Worm (Caenorhabditis elegans): Measurements from ENCODE around the gene lev-8.

lev-8 gene

DNA sequence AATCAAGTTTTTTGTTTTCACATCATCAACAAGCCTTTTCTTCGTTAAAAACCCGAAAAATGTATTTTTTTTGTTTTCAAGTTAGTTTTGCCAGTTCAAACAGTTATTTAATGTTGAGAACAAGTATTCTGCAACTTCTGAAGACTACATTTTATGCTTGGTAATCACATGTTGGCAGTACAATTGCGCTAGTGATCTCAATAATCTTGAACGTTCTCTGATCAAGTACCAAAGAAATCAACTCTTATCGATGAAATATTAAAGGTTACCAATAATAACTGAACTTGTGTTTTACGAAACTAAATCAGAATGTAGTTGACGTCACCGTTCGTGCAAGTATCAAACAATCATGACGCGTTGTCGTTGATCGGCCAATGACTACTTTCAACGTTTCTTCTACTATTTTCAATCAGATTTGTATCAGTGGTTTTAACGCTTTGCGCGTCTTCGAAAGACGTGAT, 27.1 kb upstream of the lev-8 start, which contains the start of gene C35C5.8:
TSS of gene C35C5.8 (plus strand) at position 51 of the 461 bp plus-strand sequence.
- TF ChIP-seq hnd-1 (tag; optimal IDR thresholded peaks at IDR 0.05), result no peak
- TF ChIP-seq flt-1 (GFP tag; IDR thresholded peaks at IDR 0.05), result no peak
- no peak for TF ChIP-seq F13C5.2 (tag; optimal IDR thresholded peaks at IDR 0.05)
- TF ChIP-seq B0310.2 (tag; optimal IDR thresholded peaks at IDR 0.05), result no peak
- TF ChIP-seq ceh-13 (GFP tag; optimal IDR thresholded peaks at IDR 0.05), result no peak
- TF ChIP-seq tbx-11 (GFP tag; IDR thresholded peaks at IDR 0.05), result no peak
- TF ChIP-seq ama-1 (optimal IDR thresholded peaks at IDR 0.05), result no peak
- TF ChIP-seq hmbx-1 (tag; optimal IDR thresholded peaks at IDR 0.05), result no peak
- no peak for TF ChIP-seq aly-1 (tag; optimal IDR thresholded peaks at IDR 0.05)
- TF ChIP-seq ceh-36 (tag; optimal IDR thresholded peaks at IDR 0.05), result no peak
- no peak for TF ChIP-seq tra-4 (tag; optimal IDR thresholded peaks at IDR 0.05)
- TF ChIP-seq pes-1 (GFP tag; IDR thresholded peaks at IDR 0.05), result no peak
- TF ChIP-seq ets-7 (tag; optimal IDR thresholded peaks at IDR 0.05), result no peak
- no peak for TF ChIP-seq tbx-37 (GFP tag; conservative IDR thresholded peaks at IDR 0.05)
- no peak for TF ChIP-seq scrt-1 (GFP tag; IDR thresholded peaks at IDR 0.05)
- no peak for TF ChIP-seq hmg-4 (GFP tag; optimal IDR thresholded peaks at IDR 0.05)
- TF ChIP-seq sea-1 (GFP tag; conservative IDR thresholded peaks at IDR 0.05), result no peak

DNA sequence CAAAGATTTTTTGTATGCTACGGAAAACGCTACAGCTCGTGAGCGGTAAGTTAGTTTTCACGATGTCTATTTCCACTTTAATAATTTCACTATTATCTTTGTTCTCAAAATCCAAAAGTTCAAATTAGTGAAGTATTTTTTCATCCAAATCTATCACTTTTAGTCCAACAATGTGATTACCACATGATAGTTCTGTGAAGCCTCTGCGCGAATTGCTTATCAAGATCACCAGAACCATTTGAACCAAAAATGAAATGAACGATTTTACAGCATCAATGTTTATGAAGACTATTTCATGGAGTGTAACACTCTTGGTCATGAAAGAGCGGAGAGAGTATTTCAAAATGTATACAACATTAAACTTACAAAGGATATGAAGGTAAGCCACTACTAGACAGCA, 26.3 kb upstream of the lev-8 start:
- no peak for TF ChIP-seq tbx-11 (GFP tag; IDR thresholded peaks at IDR 0.05)
- TF ChIP-seq ama-1 (optimal IDR thresholded peaks at IDR 0.05), result no peak

DNA sequence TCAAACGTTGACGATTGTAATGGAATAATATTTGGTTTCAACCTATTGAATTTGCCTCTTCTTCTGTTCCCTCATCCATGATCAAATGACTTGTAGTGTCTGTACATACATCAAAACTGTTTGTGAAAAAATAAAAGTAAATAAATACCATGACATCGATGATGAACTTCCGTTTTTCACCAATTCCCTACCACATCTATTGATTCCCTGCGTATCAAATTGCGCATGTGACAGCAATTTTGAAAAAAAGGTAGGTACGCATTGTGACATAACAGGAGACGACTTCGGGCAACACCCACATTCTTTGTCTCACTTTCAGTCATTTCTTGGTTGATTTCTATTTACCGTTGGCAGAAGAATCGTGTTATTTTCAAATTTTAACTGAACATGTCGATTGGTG, 24.3 kb upstream of the lev-8 start, which contains the start of gene C35C5.9:
TSS of gene C35C5.9 (plus strand) at position 161 of the 400 bp plus-strand sequence.
- TF ChIP-seq hnd-1 (tag; optimal IDR thresholded peaks at IDR 0.05) (no peak), ceh-36 (tag; optimal IDR thresholded peaks at IDR 0.05) (no peak), aly-1 (tag; optimal IDR thresholded peaks at IDR 0.05) (no peak), sea-1 (GFP tag; conservative IDR thresholded peaks at IDR 0.05) (no peak), hmg-4 (GFP tag; optimal IDR thresholded peaks at IDR 0.05) (no peak), B0310.2 (tag; optimal IDR thresholded peaks at IDR 0.05) (no peak), pes-1 (GFP tag; IDR thresholded peaks at IDR 0.05) (no peak), flt-1 (GFP tag; IDR thresholded peaks at IDR 0.05) (no peak), tbx-11 (GFP tag; IDR thresholded peaks at IDR 0.05) (no peak), hmbx-1 (tag; optimal IDR thresholded peaks at IDR 0.05) (no peak), tra-4 (tag; optimal IDR thresholded peaks at IDR 0.05) (no peak), tbx-37 (GFP tag; conservative IDR thresholded peaks at IDR 0.05) (no peak), ceh-13 (GFP tag; optimal IDR thresholded peaks at IDR 0.05) (no peak), F13C5.2 (tag; optimal IDR thresholded peaks at IDR 0.05) (no peak), scrt-1 (GFP tag; IDR thresholded peaks at IDR 0.05) (no peak)

DNA sequence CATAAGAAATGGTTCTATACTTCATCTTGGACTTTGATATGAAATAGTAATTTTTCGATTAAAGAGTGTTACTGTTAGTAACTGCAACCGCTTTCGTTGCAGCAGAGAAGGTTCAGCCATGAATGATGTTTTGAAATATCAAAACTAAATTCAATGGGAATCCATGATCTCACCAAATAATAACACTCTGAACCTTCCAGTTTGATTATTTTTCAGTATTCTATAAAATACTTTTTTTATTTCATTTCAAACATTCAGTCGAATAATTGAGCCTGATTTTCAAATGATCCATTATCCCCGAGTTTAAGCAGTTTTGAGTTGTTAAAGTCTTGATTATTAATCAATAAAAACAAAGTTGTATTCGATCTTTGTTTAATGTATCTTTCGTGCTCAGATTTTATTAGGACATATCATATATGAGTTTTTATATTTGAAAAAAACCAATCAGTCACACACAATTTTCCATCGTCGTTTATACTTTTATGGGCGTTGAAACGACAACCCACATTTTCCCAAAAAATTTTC, 23.4 kb upstream of the lev-8 start, which contains the start of gene gcp-2.2:
TSS of gene gcp-2.2 (plus strand) at position 475 of the 525 bp plus-strand sequence.
- no peak for TF ChIP-seq sea-1 (GFP tag; conservative IDR thresholded peaks at IDR 0.05)
- TF ChIP-seq ceh-13 (GFP tag; optimal IDR thresholded peaks at IDR 0.05), result no peak
- no peak for TF ChIP-seq hnd-1 (tag; optimal IDR thresholded peaks at IDR 0.05)
- no peak for TF ChIP-seq hmg-4 (GFP tag; optimal IDR thresholded peaks at IDR 0.05)
- no peak for TF ChIP-seq ama-1 (optimal IDR thresholded peaks at IDR 0.05)
- TF ChIP-seq tbx-11 (GFP tag; IDR thresholded peaks at IDR 0.05), result no peak
- no peak for TF ChIP-seq tra-4 (tag; optimal IDR thresholded peaks at IDR 0.05)
- no peak for TF ChIP-seq pes-1 (GFP tag; IDR thresholded peaks at IDR 0.05)
- no peak for TF ChIP-seq flt-1 (GFP tag; IDR thresholded peaks at IDR 0.05)

DNA sequence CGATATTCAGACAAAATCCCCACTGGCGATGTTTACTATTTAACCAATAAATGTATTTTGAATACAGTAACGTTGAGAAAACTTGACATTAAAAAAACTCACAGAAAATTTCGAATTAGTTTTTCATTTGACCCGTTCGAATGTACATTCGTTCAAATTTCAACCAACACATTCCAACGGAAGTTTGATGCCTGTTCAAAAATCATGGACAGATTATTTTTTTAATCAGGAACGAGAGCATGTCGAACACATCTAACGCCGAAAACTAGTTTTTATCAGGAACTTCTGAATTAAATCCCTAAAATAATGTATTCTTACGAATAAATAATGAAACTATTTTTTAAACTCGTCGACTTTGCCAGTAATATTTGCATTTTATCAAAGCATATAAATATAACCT, 19.0 kb upstream of the lev-8 start:
- no peak for TF ChIP-seq tbx-11 (GFP tag; IDR thresholded peaks at IDR 0.05)
- TF ChIP-seq ceh-13 (GFP tag; optimal IDR thresholded peaks at IDR 0.05), result no peak
- TF ChIP-seq ets-7 (tag; optimal IDR thresholded peaks at IDR 0.05), result no peak
- TF ChIP-seq flt-1 (GFP tag; IDR thresholded peaks at IDR 0.05), result no peak
- no peak for TF ChIP-seq tra-4 (tag; optimal IDR thresholded peaks at IDR 0.05)
- TF ChIP-seq F13C5.2 (tag; optimal IDR thresholded peaks at IDR 0.05), result no peak
- TF ChIP-seq B0310.2 (tag; optimal IDR thresholded peaks at IDR 0.05), result no peak
- no peak for TF ChIP-seq sea-1 (GFP tag; conservative IDR thresholded peaks at IDR 0.05)
- no peak for TF ChIP-seq scrt-1 (GFP tag; IDR thresholded peaks at IDR 0.05)
- no peak for TF ChIP-seq tbx-37 (GFP tag; conservative IDR thresholded peaks at IDR 0.05)
- TF ChIP-seq ceh-36 (tag; optimal IDR thresholded peaks at IDR 0.05), result no peak
- no peak for TF ChIP-seq pes-1 (GFP tag; IDR thresholded peaks at IDR 0.05)
- TF ChIP-seq hmbx-1 (tag; optimal IDR thresholded peaks at IDR 0.05), result no peak
- TF ChIP-seq hnd-1 (tag; optimal IDR thresholded peaks at IDR 0.05), result no peak

DNA sequence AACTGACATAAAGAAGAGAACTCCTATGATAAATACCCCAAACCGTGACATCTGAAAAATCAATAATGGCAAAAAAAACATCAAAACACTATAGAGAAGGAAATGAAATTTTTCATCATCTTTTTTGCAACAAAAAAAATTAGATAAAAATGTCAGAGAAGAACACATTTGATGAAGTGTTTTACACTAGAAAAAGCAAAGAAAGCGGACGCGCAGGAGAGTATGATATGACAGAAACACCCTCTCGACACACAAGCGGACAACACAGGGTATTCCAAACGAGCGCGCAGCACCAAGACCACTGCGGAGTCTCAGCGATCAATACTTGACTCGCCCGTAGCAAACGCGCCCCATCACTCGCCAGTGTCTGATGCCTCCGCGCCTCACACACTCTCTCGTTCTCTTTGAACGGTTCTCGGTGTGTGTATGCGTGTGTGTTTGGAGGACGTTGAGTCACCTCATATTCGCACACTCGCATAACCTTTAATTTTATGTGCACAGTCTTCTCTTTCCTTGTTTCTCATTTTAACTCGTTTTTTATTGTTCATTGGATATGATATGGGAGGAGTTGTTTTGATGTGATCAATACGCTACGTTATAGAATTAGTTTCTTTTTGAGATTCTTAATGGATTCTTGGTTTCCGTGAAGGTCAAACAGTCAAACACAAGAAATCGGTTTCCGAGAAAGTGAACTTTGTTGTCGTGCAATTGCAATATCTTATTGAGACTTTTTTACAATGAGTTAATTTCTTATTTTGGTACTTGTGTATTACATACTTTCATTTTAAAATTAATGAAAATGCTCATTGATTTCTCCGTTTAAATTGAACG, 14.1 kb upstream of the lev-8 start, which contains the start of gene selt-1.1:
TSS of gene selt-1.1 (minus strand) at position 51 of the 831 bp plus-strand sequence.
- TF ChIP-seq aly-1 (tag; optimal IDR thresholded peaks at IDR 0.05) (peak; percentile 37), hmbx-1 (tag; optimal IDR thresholded peaks at IDR 0.05) (no peak), F13C5.2 (tag; optimal IDR thresholded peaks at IDR 0.05) (peak; percentile 21), hmg-4 (GFP tag; optimal IDR thresholded peaks at IDR 0.05) (peak; percentile 76), sea-1 (GFP tag; conservative IDR thresholded peaks at IDR 0.05) (0 out of 2 replicates have a peak, but pooled peaks have one; percentile 52)

DNA sequence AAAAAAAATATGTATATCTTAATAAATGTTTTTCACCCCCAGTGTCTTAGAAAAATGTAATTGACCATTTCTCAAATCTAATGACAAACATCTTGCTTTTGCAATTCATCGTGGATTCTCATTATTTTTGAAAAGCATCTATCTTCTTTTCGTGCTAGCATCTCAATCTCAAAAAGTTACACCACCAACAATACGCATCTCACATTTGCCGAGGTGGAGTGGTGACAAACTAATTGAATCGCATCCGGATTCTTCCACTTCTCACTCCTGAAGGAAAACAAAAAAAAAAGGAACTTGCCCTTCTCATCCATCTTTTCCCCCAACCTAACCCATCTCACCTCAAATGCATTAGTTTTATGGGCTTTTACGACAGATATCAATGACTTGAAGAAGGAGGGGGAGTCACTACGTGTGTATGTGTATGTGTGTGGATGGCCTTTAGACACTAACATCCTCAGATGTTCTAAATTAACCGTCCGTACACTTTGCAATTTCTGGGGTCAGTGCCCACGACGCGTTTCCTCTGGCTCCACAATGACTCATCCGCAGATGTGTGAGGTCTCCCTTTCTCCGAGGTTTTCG, 13.2 kb upstream of the lev-8 start:
- TF ChIP-seq B0310.2 (tag; optimal IDR thresholded peaks at IDR 0.05) (no peak), ceh-13 (GFP tag; optimal IDR thresholded peaks at IDR 0.05) (no peak), scrt-1 (GFP tag; IDR thresholded peaks at IDR 0.05) (no peak), tra-4 (tag; optimal IDR thresholded peaks at IDR 0.05) (no peak), hmbx-1 (tag; optimal IDR thresholded peaks at IDR 0.05) (no peak), tbx-37 (GFP tag; conservative IDR thresholded peaks at IDR 0.05) (no peak), F13C5.2 (tag; optimal IDR thresholded peaks at IDR 0.05) (no peak), hnd-1 (tag; optimal IDR thresholded peaks at IDR 0.05) (no peak), ceh-36 (tag; optimal IDR thresholded peaks at IDR 0.05) (no peak), pes-1 (GFP tag; IDR thresholded peaks at IDR 0.05) (no peak), ama-1 (optimal IDR thresholded peaks at IDR 0.05) (no peak), sea-1 (GFP tag; conservative IDR thresholded peaks at IDR 0.05) (no peak), flt-1 (GFP tag; IDR thresholded peaks at IDR 0.05) (no peak), hmg-4 (GFP tag; optimal IDR thresholded peaks at IDR 0.05) (no peak)
